Fruit fly (Drosophila melanogaster) whole organism, embryonic: ENCODE measurements around the gene CG15638.

Source experiments
- Atf-2 ChIP-seq: fragments of 200-800 bp; sonication (Bioruptor generic); optimal IDR thresholded peaks from 2 replicates; lab custom pipeline; 2016; ENCODE audit warnings: missing biosample characterization, missing genetic modification characterization
- Awh ChIP-seq: fragments of 200-800 bp; sonication (Bioruptor generic); IDR thresholded peaks from 2 replicates; pipeline ENCODE4, ENCODE4 v1.3.6; 2022; ENCODE audit warnings: missing biosample characterization, missing genetic modification characterization
- B-H2 ChIP-seq: fragments of 200-800 bp; sonication (Bioruptor generic); optimal IDR thresholded peaks from 2 replicates; lab custom pipeline; 2018; ENCODE audit warnings: missing biosample characterization, mild to moderate bottlenecking, missing genetic modification characterization
- CG1233 ChIP-seq: fragments of 200-800 bp; sonication (Bioruptor generic); optimal IDR thresholded peaks from 4 replicates; lab custom pipeline; 2018; ENCODE audit warnings: missing biosample characterization, mild to moderate bottlenecking, missing genetic modification characterization
- CG13894 ChIP-seq: fragments of 200-800 bp; sonication (Bioruptor generic); optimal IDR thresholded peaks from 3 replicates; lab custom pipeline; 2018; ENCODE audit warnings: missing biosample characterization, mild to moderate bottlenecking, missing genetic modification characterization, moderate library complexity
- CG1602 ChIP-seq: fragments of 200-800 bp; sonication (Bioruptor generic); optimal IDR thresholded peaks from 3 replicates; lab custom pipeline; 2016; ENCODE audit warnings: missing biosample characterization, missing genetic modification characterization
- CG1792 ChIP-seq: fragments of 200-800 bp; sonication (Bioruptor generic); optimal IDR thresholded peaks from 2 replicates; lab custom pipeline; 2016; ENCODE audit warnings: missing biosample characterization, missing genetic modification characterization
- CG2120 ChIP-seq: fragments of 200-800 bp; sonication (Bioruptor generic); optimal IDR thresholded peaks from 3 replicates; lab custom pipeline; 2016; ENCODE audit warnings: missing biosample characterization, missing genetic modification characterization
- CG33213 ChIP-seq: fragments of 200-800 bp; sonication (Bioruptor generic); optimal IDR thresholded peaks from 3 replicates; lab custom pipeline; 2016; ENCODE audit warnings: missing biosample characterization, missing genetic modification characterization
- CG4404 ChIP-seq: fragments of 200-800 bp; sonication (Bioruptor generic); IDR thresholded peaks from 2 replicates; pipeline ENCODE4 v1.3.6; 2022; ENCODE audit warnings: missing biosample characterization, missing genetic modification characterization
- CG4707 ChIP-seq: fragments of 200-800 bp; sonication (Bioruptor generic); optimal IDR thresholded peaks from 2 replicates; lab custom pipeline; 2018; ENCODE audit warnings: missing biosample characterization, mild to moderate bottlenecking, missing genetic modification characterization, moderate library complexity
- CG7786 ChIP-seq: fragments of 200-800 bp; sonication (Bioruptor generic); optimal IDR thresholded peaks from 2 replicates; lab custom pipeline; 2016; ENCODE audit warnings: missing biosample characterization, missing genetic modification characterization
- CG7963 ChIP-seq: fragments of 200-800 bp; sonication (Bioruptor generic); IDR thresholded peaks from 3 replicates; pipeline ENCODE4 v1.3.6; 2022; ENCODE audit warnings: missing biosample characterization, missing genetic modification characterization; ENCODE audit not compliant: partially characterized antibody
- CG9797 ChIP-seq: fragments of 200-800 bp; sonication (Bioruptor generic); optimal IDR thresholded peaks from 3 replicates; lab custom pipeline; 2018; ENCODE audit warnings: missing biosample characterization, mild to moderate bottlenecking, missing genetic modification characterization
- CG9932 ChIP-seq: fragments of 200-800 bp; sonication (Bioruptor generic); IDR thresholded peaks from 2 replicates; pipeline ENCODE4 v1.3.6; 2022; ENCODE audit warnings: missing biosample characterization, missing genetic modification characterization
- Chrac-16 ChIP-seq: fragments of 200-800 bp; sonication (Bioruptor generic); optimal IDR thresholded peaks from 3 replicates; lab custom pipeline; 2016; ENCODE audit warnings: missing biosample characterization, missing genetic modification characterization
- Dll ChIP-seq: fragments of 200-800 bp; sonication (Bioruptor generic); IDR thresholded peaks from 4 replicates; pipeline ENCODE4 v1.3.6; 2022; ENCODE audit warnings: missing biosample characterization, missing genetic modification characterization; ENCODE audit not compliant: partially characterized antibody
- Ets65A ChIP-seq: fragments of 200-800 bp; sonication (Bioruptor generic); peaks from one replicate; lab custom pipeline; 2016; ENCODE audit warnings: missing biosample characterization, missing genetic modification characterization
- Hr78 ChIP-seq, 2 experiments: fragments of 200-800 bp in 1 of 2; fragments of >200 bp in 1 of 2; sonication (Bioruptor generic) in 1 of 2; optimal IDR thresholded peaks; 2 replicates each; lab custom pipeline; 2017 to 2019; ENCODE audit warnings: missing biosample characterization in 2 of 2, missing genetic modification characterization in 2 of 2, mild to moderate bottlenecking in 1 of 2, moderate library complexity in 1 of 2
- Hsf ChIP-seq: fragments of 200-800 bp; sonication (Bioruptor generic); optimal IDR thresholded peaks from 3 replicates; lab custom pipeline; 2016; ENCODE audit warnings: missing biosample characterization, missing genetic modification characterization
- Nf-YC ChIP-seq: fragments of 200-800 bp; optimal IDR thresholded peaks from 3 replicates; lab custom pipeline; 2019; ENCODE audit warnings: missing biosample characterization, mild to moderate bottlenecking, missing genetic modification characterization, moderate library complexity
- Rx ChIP-seq: fragments of 200-800 bp; sonication (Bioruptor generic); IDR thresholded peaks from 2 replicates; pipeline ENCODE4 v1.3.6; 2022; ENCODE audit warnings: missing biosample characterization, missing genetic modification characterization
- Scr ChIP-seq: fragments of 200-800 bp; sonication (Bioruptor generic); IDR thresholded peaks from 2 replicates; pipeline ENCODE4 v1.3.6; 2022; ENCODE audit warnings: missing biosample characterization, missing genetic modification characterization; ENCODE audit not compliant: partially characterized antibody
- Sry-β ChIP-seq: fragments of 200-800 bp; sonication (Bioruptor generic); optimal IDR thresholded peaks from 2 replicates; lab custom pipeline; 2018; ENCODE audit warnings: missing biosample characterization, mild to moderate bottlenecking, missing genetic modification characterization, moderate library complexity
- br ChIP-seq: fragments of >200 bp; optimal IDR thresholded peaks from 2 replicates; lab custom pipeline; 2017
- caup ChIP-seq: fragments of 200-800 bp; sonication (Bioruptor generic); optimal IDR thresholded peaks from 3 replicates; lab custom pipeline; 2017; ENCODE audit warnings: missing biosample characterization, mild to moderate bottlenecking, missing genetic modification characterization, moderate library complexity; ENCODE audit not compliant: severe bottlenecking
- crol ChIP-seq: fragments of 200-800 bp; sonication (Bioruptor generic); IDR thresholded peaks from 2 replicates; pipeline ENCODE4 v1.3.6; 2022; ENCODE audit warnings: missing biosample characterization, missing genetic modification characterization
- cwo ChIP-seq: fragments of 200-800 bp; sonication (Bioruptor generic); optimal IDR thresholded peaks from 3 replicates; lab custom pipeline; 2017; ENCODE audit warnings: missing biosample characterization, missing genetic modification characterization, mild to moderate bottlenecking, moderate library complexity, missing genetic modification reagents
- dpn ChIP-seq, 2 experiments: fragments of 200-800 bp; sonication (Bioruptor generic); optimal IDR thresholded peaks; 3 replicates each; lab custom pipeline; 2016; ENCODE audit warnings: missing biosample characterization in 2 of 2, missing genetic modification characterization in 2 of 2
- esg ChIP-seq: fragments of 200-800 bp; sonication (Bioruptor generic); conservative IDR thresholded peaks from 2 replicates; pipeline ENCODE4 v1.3.6; 2022; ENCODE audit warnings: missing biosample characterization, missing genetic modification characterization
- eve ChIP-seq, 2 experiments: fragments of >200 bp; optimal IDR thresholded peaks; 2 replicates each; lab custom pipeline; 2017; ENCODE audit warnings: missing biosample characterization in 2 of 2, missing genetic modification characterization in 2 of 2
- exex ChIP-seq: fragments of 200-800 bp; sonication (Bioruptor generic); optimal IDR thresholded peaks from 4 replicates; lab custom pipeline; 2018; ENCODE audit warnings: missing biosample characterization, mild to moderate bottlenecking, missing genetic modification characterization, moderate library complexity
- fd3F ChIP-seq: fragments of 200-800 bp; sonication (Bioruptor generic); optimal IDR thresholded peaks from 2 replicates; lab custom pipeline; 2018; ENCODE audit warnings: missing biosample characterization, mild to moderate bottlenecking, missing genetic modification characterization, moderate library complexity
- gem ChIP-seq: fragments of 200-800 bp; sonication (Bioruptor generic); optimal IDR thresholded peaks from 2 replicates; lab custom pipeline; 2019; ENCODE audit warnings: missing biosample characterization, mild to moderate bottlenecking, missing genetic modification characterization, moderate library complexity
- grn ChIP-seq: fragments of 200-800 bp; sonication (Bioruptor generic); optimal IDR thresholded peaks from 3 replicates; lab custom pipeline; 2017; ENCODE audit warnings: missing biosample characterization, missing genetic modification characterization
- gsb ChIP-seq: fragments of 200-800 bp; sonication (Bioruptor generic); IDR thresholded peaks from 2 replicates; pipeline ENCODE4 v1.3.6; 2022; ENCODE audit warnings: missing biosample characterization, missing genetic modification characterization
- hth ChIP-seq: fragments of >200 bp; optimal IDR thresholded peaks from 2 replicates; lab custom pipeline; 2017; ENCODE audit warnings: inconsistent platforms
- mirr ChIP-seq: fragments of 200-800 bp; sonication (Bioruptor generic); optimal IDR thresholded peaks from 3 replicates; lab custom pipeline; 2018; ENCODE audit warnings: missing biosample characterization, mild to moderate bottlenecking, missing genetic modification characterization
- mld ChIP-seq: fragments of 200-800 bp; sonication (Bioruptor generic); IDR thresholded peaks from 3 replicates; pipeline ENCODE4 v1.3.6; 2022; ENCODE audit warnings: missing biosample characterization, missing genetic modification characterization; ENCODE audit not compliant: partially characterized antibody
- nerfin-1 ChIP-seq: fragments of 200-800 bp; sonication (Bioruptor generic); optimal IDR thresholded peaks from 3 replicates; lab custom pipeline; 2019; ENCODE audit warnings: missing biosample characterization, mild to moderate bottlenecking, missing genetic modification characterization, moderate library complexity
- pros ChIP-seq: fragments of 200-800 bp; sonication (Bioruptor generic); optimal IDR thresholded peaks from 3 replicates; lab custom pipeline; 2019; ENCODE audit warnings: missing biosample characterization, mild to moderate bottlenecking, missing genetic modification characterization, moderate library complexity
- schlank ChIP-seq: fragments of 200-800 bp; sonication (Bioruptor generic); optimal IDR thresholded peaks from 2 replicates; lab custom pipeline; 2018; ENCODE audit warnings: missing biosample characterization, mild to moderate bottlenecking, missing genetic modification characterization
- sens ChIP-seq: fragments of 200-800 bp; sonication (Bioruptor generic); peaks from one replicate; lab custom pipeline; 2016; ENCODE audit warnings: missing biosample characterization, missing genetic modification characterization
- ssp ChIP-seq: fragments of 200-800 bp; sonication (Bioruptor generic); IDR thresholded peaks from 2 replicates; pipeline ENCODE4 v1.3.6; 2022; ENCODE audit warnings: missing biosample characterization, missing genetic modification characterization
- sug ChIP-seq: fragments of 200-800 bp; optimal IDR thresholded peaks from 2 replicates; lab custom pipeline; 2019; ENCODE audit warnings: missing biosample characterization, mild to moderate bottlenecking, missing genetic modification characterization, moderate library complexity
- tap ChIP-seq: fragments of 200-800 bp; optimal IDR thresholded peaks from 3 replicates; lab custom pipeline; 2019; ENCODE audit warnings: missing biosample characterization, mild to moderate bottlenecking, missing genetic modification characterization, moderate library complexity

CG15638 gene

dm6 chr2L:13512182-13513032, 23.2 kb downstream of the CG15638 start (continued):
- TF ChIP-seq CG9932 (GFP tag; lab: Robert Waterston, UW): no peak; the same call in none of the 2 replicates
- TF ChIP-seq Atf-2 (GFP tag; lab: Kevin White, UChicago): no peak
- no peak for TF ChIP-seq CG33213 (GFP tag; lab: Kevin White, UChicago)
- TF ChIP-seq schlank (tag; lab: Kevin White, UChicago): no peak
- TF ChIP-seq B-H2: no peak
- TF ChIP-seq fd3F: peak; percentile 39
- no peak for TF ChIP-seq Awh (GFP tag; lab: Robert Waterston, UW)
- TF ChIP-seq Scr (GFP tag; lab: Robert Waterston, UW): no peak
- peak; percentile 52 for TF ChIP-seq CG2120 (GFP tag; lab: Kevin White, UChicago)
- no peak for TF ChIP-seq Hsf (GFP tag; lab: Kevin White, UChicago)
- TF ChIP-seq ssp (GFP tag; lab: Robert Waterston, UW): no peak
- no peak for TF ChIP-seq Hr78 (GFP tag; optimal IDR thresholded peaks at IDR 0.05; lab: Kevin White, UChicago)
- peak; percentile 4 for TF ChIP-seq tap
- no peak for TF ChIP-seq Dll (GFP tag; lab: Robert Waterston, UW)
- peak in 1 of 2 experiments; percentile 17 for TF ChIP-seq dpn (GFP tag; optimal IDR thresholded peaks at IDR 0.05; lab: Kevin White, UChicago)
- TF ChIP-seq br (lab: Kevin White, UChicago): no peak
- TF ChIP-seq CG1233: no peak

- TF ChIP-seq Chrac-16 (GFP tag; lab: Kevin White, UChicago) (no peak), Rx (GFP tag; lab: Robert Waterston, UW) (no peak), eve (GFP tag; optimal IDR thresholded peaks at IDR 0.05; lab: Kevin White, UChicago) (peak in 1 of 2 experiments; percentile 14), caup (GFP tag; lab: Kevin White, UChicago) (peak; percentile 10), CG7786 (GFP tag; lab: Kevin White, UChicago) (no peak), CG4707 (GFP tag; lab: Kevin White, UChicago) (peak; percentile 64), CG9797 (GFP tag; lab: Kevin White, UChicago) (no peak), cwo (GFP tag; lab: Kevin White, UChicago) (peak; percentile 55), exex (tag; lab: Kevin White, UChicago) (peak; percentile 74), Nf-YC (tag; lab: Kevin White, UChicago) (peak; percentile 41), Sry-β (GFP tag; lab: Kevin White, UChicago) (no peak), Ets65A (GFP tag; lab: Kevin White, UChicago) (peak; percentile 1), crol (GFP tag; lab: Robert Waterston, UW) (peak; percentile 63; the same call in 1 of the 2 replicates), esg (GFP tag; lab: Robert Waterston, UW) (no peak), gem (no peak), CG1792 (GFP tag; lab: Kevin White, UChicago) (no peak), CG1602 (no peak), CG4404 (GFP tag; lab: Robert Waterston, UW) (no peak), mld (no peak), mirr (GFP tag; lab: Kevin White, UChicago) (peak; percentile 87), hth (lab: Kevin White, UChicago) (no peak), nerfin-1 (tag; lab: Kevin White, UChicago) (peak; percentile 68), CG7963 (GFP tag; lab: Robert Waterston, UW) (no peak), sug (peak; percentile 20), gsb (GFP tag; lab: Robert Waterston, UW) (no peak), sens (GFP tag; lab: Kevin White, UChicago) (peak; percentile 58), CG13894 (tag; lab: Kevin White, UChicago) (peak; percentile 35), grn (GFP tag; lab: Kevin White, UChicago) (peak; percentile 92), pros (GFP tag; lab: Kevin White, UChicago) (peak; percentile 5)
These were observed 24.4 kb downstream of the CG15638 start for dm6 chr2L:13510870-13511867.
